Worm (Caenorhabditis elegans) whole organism, early embryonic: ENCODE measurements around the gene srh-252.

ENCODE experiments used
- B0310.2 ChIP-seq: sonication (generic microtip); optimal IDR thresholded peaks from 2 replicates; lab custom pipeline; 2016; ENCODE audit warnings: mild to moderate bottlenecking, missing genetic modification characterization, missing compliant biosample characterization
- F13C5.2 ChIP-seq: sonication (generic microtip); optimal IDR thresholded peaks from 2 replicates; lab custom pipeline; 2017; ENCODE audit warnings: mild to moderate bottlenecking, missing genetic modification characterization, inconsistent platforms, missing compliant biosample characterization
- aly-1 ChIP-seq: sonication (generic microtip); optimal IDR thresholded peaks from 2 replicates; lab custom pipeline; 2016; ENCODE audit warnings: missing genetic modification characterization, missing compliant biosample characterization
- ama-1 ChIP-seq: fragments of 150-350 bp; optimal IDR thresholded peaks from 2 replicates; lab custom pipeline; 2014
- ceh-13 ChIP-seq: fragments of 200-800 bp; sonication (Bioruptor generic); optimal IDR thresholded peaks from 2 replicates; lab custom pipeline; 2018; ENCODE audit warnings: mild to moderate bottlenecking, missing genetic modification characterization, missing compliant biosample characterization
- ceh-36 ChIP-seq: sonication (generic microtip); optimal IDR thresholded peaks from 2 replicates; lab custom pipeline; 2016; ENCODE audit warnings: missing genetic modification characterization, inconsistent platforms, missing compliant biosample characterization
- ets-7 ChIP-seq: sonication (generic microtip); optimal IDR thresholded peaks from 2 replicates; lab custom pipeline; 2016; ENCODE audit warnings: missing genotype, missing genetic modification characterization, missing compliant biosample characterization
- flt-1 ChIP-seq: fragments of 200-800 bp; sonication (Bioruptor generic); IDR thresholded peaks from 2 replicates; pipeline ENCODE4 v1.3.6; 2022; ENCODE audit warnings: missing genetic modification characterization, missing compliant biosample characterization
- hmbx-1 ChIP-seq: sonication (generic microtip); optimal IDR thresholded peaks from 2 replicates; lab custom pipeline; 2016; ENCODE audit warnings: mild to moderate bottlenecking, missing genetic modification characterization, missing compliant biosample characterization
- hmg-4 ChIP-seq: fragments of 200-800 bp; sonication (Bioruptor generic); optimal IDR thresholded peaks from 2 replicates; lab custom pipeline; 2018; ENCODE audit warnings: mild to moderate bottlenecking, missing genetic modification characterization, missing compliant biosample characterization
- hnd-1 ChIP-seq: sonication (generic microtip); optimal IDR thresholded peaks from 2 replicates; lab custom pipeline; 2016; ENCODE audit warnings: missing genetic modification characterization, missing compliant biosample characterization
- pes-1 ChIP-seq: fragments of 200-800 bp; sonication (Bioruptor generic); IDR thresholded peaks from 2 replicates; pipeline ENCODE4 v1.3.6; 2022; ENCODE audit warnings: missing genetic modification reagents, missing genetic modification characterization, missing compliant biosample characterization
- scrt-1 ChIP-seq: fragments of 200-800 bp; sonication (Bioruptor generic); IDR thresholded peaks from 2 replicates; pipeline ENCODE4 v1.3.6; 2022; ENCODE audit warnings: missing genetic modification characterization, missing compliant biosample characterization
- sea-1 ChIP-seq: fragments of 200-800 bp; sonication (Bioruptor generic); conservative IDR thresholded peaks from 2 replicates; pipeline ENCODE4 v1.3.6; 2022; ENCODE audit warnings: missing genetic modification characterization, missing compliant biosample characterization
- tbx-11 ChIP-seq: fragments of 200-800 bp; sonication (Bioruptor generic); IDR thresholded peaks from 2 replicates; pipeline ENCODE4 v1.3.6; 2022; ENCODE audit warnings: missing genetic modification characterization, missing compliant biosample characterization
- tbx-37 ChIP-seq: fragments of 200-800 bp; sonication (Bioruptor generic); conservative IDR thresholded peaks from 2 replicates; pipeline ENCODE4 v1.3.6; 2022; ENCODE audit warnings: missing genetic modification reagents, missing genetic modification characterization, missing compliant biosample characterization
- tra-4 ChIP-seq: sonication (generic microtip); optimal IDR thresholded peaks from 2 replicates; lab custom pipeline; 2017; ENCODE audit warnings: missing genetic modification characterization, missing compliant biosample characterization

Gene srh-252

ce11 chrV:17192238-17192637, 31.0 kb downstream of the srh-252 start, which contains the start of gene srz-47:
Gene srz-47 (minus strand): TSS chrV:17192338.
- TF ChIP-seq B0310.2 (tag; lab: Kevin White, UChicago) (no peak), hmg-4 (no peak), ceh-36 (tag; lab: Kevin White, UChicago) (no peak), flt-1 (no peak), sea-1 (GFP tag; lab: Robert Waterston, UW) (no peak), ets-7 (tag; lab: Kevin White, UChicago) (no peak), tbx-37 (no peak), hnd-1 (no peak), ama-1 (lab: Kevin White, UChicago) (no peak), F13C5.2 (tag; lab: Kevin White, UChicago) (no peak), hmbx-1 (tag; lab: Kevin White, UChicago) (no peak), scrt-1 (GFP tag; lab: Robert Waterston, UW) (no peak), tbx-11 (GFP tag; lab: Robert Waterston, UW) (no peak), tra-4 (no peak), pes-1 (GFP tag; lab: Robert Waterston, UW) (no peak), aly-1 (tag; lab: Kevin White, UChicago) (no peak), ceh-13 (GFP tag; lab: Kevin White, UChicago) (no peak)

ce11 chrV:17190399-17190798, 32.8 kb downstream of the srh-252 start, which contains the start of gene str-199:
Gene str-199 (minus strand): TSS chrV:17190499.
- TF ChIP-seq tbx-37 = no peak
- no peak for TF ChIP-seq flt-1
- TF ChIP-seq F13C5.2 (tag; lab: Kevin White, UChicago) = no peak
- TF ChIP-seq hmbx-1 (tag; lab: Kevin White, UChicago) = no peak
- no peak for TF ChIP-seq tra-4
- TF ChIP-seq tbx-11 (GFP tag; lab: Robert Waterston, UW) = no peak
- TF ChIP-seq pes-1 (GFP tag; lab: Robert Waterston, UW) = no peak
- TF ChIP-seq ceh-36 (tag; lab: Kevin White, UChicago) = no peak
- no peak for TF ChIP-seq sea-1 (GFP tag; lab: Robert Waterston, UW)
- TF ChIP-seq scrt-1 (GFP tag; lab: Robert Waterston, UW) = no peak
- no peak for TF ChIP-seq hnd-1
- no peak for TF ChIP-seq ceh-13 (GFP tag; lab: Kevin White, UChicago)
- TF ChIP-seq ets-7 (tag; lab: Kevin White, UChicago) = no peak
- no peak for TF ChIP-seq hmg-4

- TF ChIP-seq B0310.2 (tag; lab: Kevin White, UChicago) (no peak), tra-4 (no peak), sea-1 (GFP tag; lab: Robert Waterston, UW) (no peak), hmg-4 (no peak), F13C5.2 (tag; lab: Kevin White, UChicago) (no peak), scrt-1 (GFP tag; lab: Robert Waterston, UW) (no peak), tbx-37 (no peak), flt-1 (no peak), hnd-1 (no peak), hmbx-1 (tag; lab: Kevin White, UChicago) (no peak), ceh-36 (tag; lab: Kevin White, UChicago) (no peak), tbx-11 (GFP tag; lab: Robert Waterston, UW) (no peak), ceh-13 (GFP tag; lab: Kevin White, UChicago) (no peak)
These were observed 41.2 kb downstream of the srh-252 start, which contains the start of gene srh-159 for ce11 chrV:17182045-17182444. Gene srh-159 (plus strand): TSS chrV:17182345.

DNA sequence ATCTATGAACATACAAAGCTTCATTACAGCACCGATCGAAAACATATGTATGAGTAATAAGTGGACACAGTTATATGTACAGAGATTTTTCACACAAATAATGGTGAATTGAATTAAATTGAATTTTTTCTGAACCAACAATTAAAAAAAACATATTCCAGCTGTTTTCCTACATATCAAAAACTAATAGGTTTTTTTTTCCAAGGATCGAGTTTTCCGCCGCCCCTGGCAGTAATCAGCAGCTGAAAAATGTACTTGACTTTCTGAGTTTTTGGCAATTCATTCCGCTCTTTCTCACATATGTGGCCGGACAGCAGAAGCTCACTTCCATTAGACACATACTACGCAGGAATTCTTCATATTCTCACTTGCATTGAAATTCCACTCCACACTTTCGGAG, 44.7 kb downstream of the srh-252 start, which contains the start of gene srh-174:
TSS of gene srh-174 (plus strand) at position 301 of the 400 bp plus-strand sequence.
- TF ChIP-seq ceh-36 (tag; lab: Kevin White, UChicago) = no peak
- no peak for TF ChIP-seq hmg-4
- no peak for TF ChIP-seq tbx-37
- no peak for TF ChIP-seq ets-7 (tag; lab: Kevin White, UChicago)
- TF ChIP-seq aly-1 (tag; lab: Kevin White, UChicago) = no peak
- no peak for TF ChIP-seq pes-1 (GFP tag; lab: Robert Waterston, UW)
- TF ChIP-seq flt-1 = no peak
- no peak for TF ChIP-seq ama-1 (lab: Kevin White, UChicago)
- no peak for TF ChIP-seq tra-4
- no peak for TF ChIP-seq ceh-13 (GFP tag; lab: Kevin White, UChicago)
- TF ChIP-seq B0310.2 (tag; lab: Kevin White, UChicago) = no peak
- no peak for TF ChIP-seq sea-1 (GFP tag; lab: Robert Waterston, UW)

DNA sequence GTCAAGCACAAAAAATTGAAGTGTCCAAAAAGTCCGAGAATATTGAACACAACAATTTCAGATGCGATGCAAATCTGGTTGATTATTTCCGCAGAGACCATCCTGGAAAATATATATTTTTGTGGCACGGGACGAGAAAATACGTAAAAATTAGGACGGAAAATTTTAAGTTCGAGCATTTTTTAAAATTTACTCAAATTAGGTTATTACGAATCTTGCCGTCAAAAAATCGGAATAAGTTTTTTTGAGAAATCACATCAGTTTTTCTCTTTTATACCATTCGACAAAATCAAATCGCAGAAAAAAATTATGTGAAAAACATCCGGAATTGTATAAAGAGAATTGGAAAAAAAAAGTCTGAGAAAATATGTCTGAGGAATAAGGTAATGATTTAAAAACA, 45.2 kb downstream of the srh-252 start, which contains the start of gene srsx-1:
TSS of gene srsx-1 (minus strand) at position 101 of the 400 bp plus-strand sequence.
- TF ChIP-seq scrt-1 (GFP tag; lab: Robert Waterston, UW) = no peak
- TF ChIP-seq tbx-11 (GFP tag; lab: Robert Waterston, UW) = no peak
- no peak for TF ChIP-seq tbx-37
- no peak for TF ChIP-seq F13C5.2 (tag; lab: Kevin White, UChicago)
- no peak for TF ChIP-seq hnd-1
- no peak for TF ChIP-seq hmbx-1 (tag; lab: Kevin White, UChicago)
- TF ChIP-seq sea-1 (GFP tag; lab: Robert Waterston, UW) = no peak
- no peak for TF ChIP-seq hmg-4
- no peak for TF ChIP-seq pes-1 (GFP tag; lab: Robert Waterston, UW)
- no peak for TF ChIP-seq ceh-36 (tag; lab: Kevin White, UChicago)
- no peak for TF ChIP-seq tra-4
- no peak for TF ChIP-seq B0310.2 (tag; lab: Kevin White, UChicago)
- no peak for TF ChIP-seq flt-1
- TF ChIP-seq ama-1 (lab: Kevin White, UChicago) = no peak
- no peak for TF ChIP-seq aly-1 (tag; lab: Kevin White, UChicago)

- TF ChIP-seq F13C5.2 (tag; lab: Kevin White, UChicago) (no peak), hnd-1 (no peak), tra-4 (no peak), scrt-1 (GFP tag; lab: Robert Waterston, UW) (no peak), tbx-37 (no peak), sea-1 (GFP tag; lab: Robert Waterston, UW) (no peak), flt-1 (no peak), aly-1 (tag; lab: Kevin White, UChicago) (no peak), ets-7 (tag; lab: Kevin White, UChicago) (no peak), pes-1 (GFP tag; lab: Robert Waterston, UW) (no peak), tbx-11 (GFP tag; lab: Robert Waterston, UW) (no peak), hmg-4 (no peak), ceh-13 (GFP tag; lab: Kevin White, UChicago) (no peak), B0310.2 (tag; lab: Kevin White, UChicago) (no peak), ceh-36 (tag; lab: Kevin White, UChicago) (no peak), ama-1 (lab: Kevin White, UChicago) (no peak), hmbx-1 (tag; lab: Kevin White, UChicago) (no peak)
These were observed 49.5 kb downstream of the srh-252 start, which contains the start of gene srbc-25 for ce11 chrV:17173738-17174137. Gene srbc-25 (plus strand): TSS chrV:17174038.
